Worm (Caenorhabditis elegans): Measurements from ENCODE around the gene sir-2.2.

Gene sir-2.2

DNA sequence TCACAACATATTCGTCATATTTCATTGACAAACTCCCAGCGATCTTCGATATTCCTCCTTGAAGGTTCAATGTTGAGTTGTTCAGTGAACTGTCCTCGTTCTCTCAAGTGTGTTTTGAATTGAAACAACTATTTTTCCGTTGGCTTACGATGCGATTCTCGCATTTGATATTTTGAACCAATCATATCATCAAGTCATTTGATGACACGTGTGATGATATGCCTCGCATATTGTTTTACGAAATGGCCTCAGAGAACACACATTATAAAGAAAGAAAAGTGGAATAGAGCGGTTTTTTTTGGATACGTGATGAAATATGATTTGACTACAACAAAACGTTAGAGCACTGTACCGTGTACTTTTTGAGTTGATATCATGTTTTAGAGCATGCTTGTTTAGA is 20.6 kb downstream of the sir-2.2 start:
- TF ChIP-seq ttx-3 (tag; optimal IDR thresholded peaks at IDR 0.05), result no peak
- TF ChIP-seq ceh-45 (GFP tag; IDR thresholded peaks at IDR 0.05), result no peak
- TF ChIP-seq pqm-1 (tag; optimal IDR thresholded peaks at IDR 0.05), result no peak
- TF ChIP-seq sox-4 (tag; optimal IDR thresholded peaks at IDR 0.05), result no peak
- TF ChIP-seq syd-9 (tag; optimal IDR thresholded peaks at IDR 0.05), result no peak
- no peak for TF ChIP-seq unc-55 (GFP tag; optimal IDR thresholded peaks at IDR 0.05)
- TF ChIP-seq elt-4 (tag; optimal IDR thresholded peaks at IDR 0.05), result no peak
- no peak for TF ChIP-seq ref-2 (tag; optimal IDR thresholded peaks at IDR 0.05)
- no peak for TF ChIP-seq ceh-31 (tag; optimal IDR thresholded peaks at IDR 0.05)
- no peak for TF ChIP-seq fkh-10 (GFP tag; optimal IDR thresholded peaks at IDR 0.05)
- no peak for TF ChIP-seq T23F11.4 (GFP tag; optimal IDR thresholded peaks at IDR 0.05)
- no peak for TF ChIP-seq ahr-1 (tag; optimal IDR thresholded peaks at IDR 0.05)
- TF ChIP-seq ceh-34 (tag; optimal IDR thresholded peaks at IDR 0.05), result no peak
- TF ChIP-seq ceh-24 (tag; optimal IDR thresholded peaks at IDR 0.05), result no peak
- TF ChIP-seq ama-1 (optimal IDR thresholded peaks at IDR 0.05), result no peak
- no peak for TF ChIP-seq ceh-48 (tag; optimal IDR thresholded peaks at IDR 0.05)
- TF ChIP-seq K09A11.1 (tag; optimal IDR thresholded peaks at IDR 0.05; ENCODE audit: insufficient read depth), result no peak
- no peak for TF ChIP-seq ceh-6 (GFP tag; optimal IDR thresholded peaks at IDR 0.05)
- TF ChIP-seq ceh-14 (tag; optimal IDR thresholded peaks at IDR 0.05), result no peak
- TF ChIP-seq hlh-30 (tag; optimal IDR thresholded peaks at IDR 0.05; ENCODE audit: insufficient read depth), result no peak

DNA sequence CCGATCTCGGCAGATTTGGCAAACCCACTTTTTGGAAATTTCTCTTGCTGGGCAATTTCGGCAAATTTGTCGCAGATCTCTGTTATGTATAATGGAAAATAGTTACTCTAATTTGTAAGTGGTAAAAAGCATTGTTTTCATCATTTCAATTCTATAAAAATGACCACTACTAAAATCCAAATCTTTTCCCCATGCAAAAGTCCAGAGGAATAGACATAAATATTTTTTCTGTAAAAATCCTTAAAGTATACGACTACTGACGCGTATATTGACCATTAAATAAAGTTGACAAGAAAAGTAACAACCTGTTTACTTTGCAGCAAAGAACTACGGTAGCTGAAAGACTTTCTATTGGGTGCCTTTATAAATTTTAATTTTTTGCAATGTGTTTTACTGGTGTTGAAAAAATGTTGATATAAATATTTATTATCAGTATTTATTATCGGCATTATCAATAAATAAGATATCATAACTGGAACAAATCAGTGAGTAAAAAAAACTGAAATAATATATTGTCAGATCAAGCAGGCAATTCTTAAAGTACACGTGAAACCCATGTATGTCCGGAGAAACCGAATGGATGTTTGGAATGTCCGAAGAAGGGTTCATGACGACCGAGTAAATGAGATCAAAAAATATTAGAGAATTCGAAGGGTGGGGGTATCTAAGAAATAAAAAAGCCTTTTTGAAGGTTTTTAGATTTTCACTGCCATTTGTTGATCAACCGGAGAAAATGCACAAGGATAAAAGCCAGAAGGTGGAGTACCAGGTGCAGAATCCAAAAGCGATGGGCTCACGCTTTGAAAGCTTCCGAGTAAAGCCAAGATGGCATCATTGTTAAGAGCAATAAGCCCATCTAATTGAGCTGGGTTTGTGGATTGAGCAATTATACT is 21.6 kb downstream of the sir-2.2 start:
- TF ChIP-seq elt-2 (tag; optimal IDR thresholded peaks at IDR 0.05) (peak; percentile 12), sox-2 (GFP tag; IDR thresholded peaks at IDR 0.05) (no peak), unc-86 (tag; optimal IDR thresholded peaks at IDR 0.05) (no peak)

DNA sequence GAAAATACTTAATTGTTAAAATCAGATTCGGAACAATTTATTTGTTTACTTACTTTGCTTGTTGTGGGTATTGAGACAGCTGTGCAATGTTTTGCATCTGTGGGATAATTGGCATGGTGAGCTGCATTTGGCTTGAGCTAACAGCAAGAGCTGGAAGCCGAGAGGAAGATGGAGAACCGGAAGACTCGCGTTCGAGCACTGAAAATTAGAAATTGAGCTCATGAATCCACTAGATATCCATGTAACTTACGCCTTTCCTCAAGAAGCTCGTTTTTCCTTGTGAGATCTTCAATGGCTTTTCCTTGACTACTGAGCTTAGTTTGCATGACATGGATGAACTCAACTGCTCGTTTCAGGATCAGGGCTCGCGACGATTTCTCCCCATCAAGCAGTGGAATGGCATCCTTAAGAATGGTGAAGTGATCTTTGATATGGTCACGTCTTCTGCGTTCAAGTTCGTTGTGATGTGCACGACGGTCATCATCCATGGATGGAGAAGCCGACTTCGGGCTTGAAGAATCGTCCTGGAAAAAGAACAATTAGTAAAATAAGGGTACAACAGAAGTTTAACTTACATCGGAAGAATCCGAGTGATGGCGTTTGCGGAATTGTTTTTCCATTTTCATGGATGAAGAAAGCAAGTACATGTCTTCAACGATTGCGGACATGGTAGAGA is 22.4 kb downstream of the sir-2.2 start:
- TF ChIP-seq ceh-34 (tag; optimal IDR thresholded peaks at IDR 0.05), result no peak
- no peak for TF ChIP-seq fkh-10 (GFP tag; optimal IDR thresholded peaks at IDR 0.05)
- TF ChIP-seq ref-2 (tag; optimal IDR thresholded peaks at IDR 0.05), result no peak
- no peak for TF ChIP-seq nhr-232 (tag; optimal IDR thresholded peaks at IDR 0.05)
- no peak for TF ChIP-seq T23F11.4 (GFP tag; optimal IDR thresholded peaks at IDR 0.05)
- no peak for TF ChIP-seq odd-2 (tag; optimal IDR thresholded peaks at IDR 0.05)
- no peak for TF ChIP-seq dmd-4 (tag; optimal IDR thresholded peaks at IDR 0.05; ENCODE audit: borderline replicate concordance)
- TF ChIP-seq tbx-7 (tag; optimal IDR thresholded peaks at IDR 0.05), result no peak
- TF ChIP-seq hlh-8 (tag; optimal IDR thresholded peaks at IDR 0.05), result no peak
- no peak for TF ChIP-seq che-1 (tag; optimal IDR thresholded peaks at IDR 0.05)
- TF ChIP-seq hlh-30 (tag; optimal IDR thresholded peaks at IDR 0.05; ENCODE audit: insufficient read depth), result no peak

DNA sequence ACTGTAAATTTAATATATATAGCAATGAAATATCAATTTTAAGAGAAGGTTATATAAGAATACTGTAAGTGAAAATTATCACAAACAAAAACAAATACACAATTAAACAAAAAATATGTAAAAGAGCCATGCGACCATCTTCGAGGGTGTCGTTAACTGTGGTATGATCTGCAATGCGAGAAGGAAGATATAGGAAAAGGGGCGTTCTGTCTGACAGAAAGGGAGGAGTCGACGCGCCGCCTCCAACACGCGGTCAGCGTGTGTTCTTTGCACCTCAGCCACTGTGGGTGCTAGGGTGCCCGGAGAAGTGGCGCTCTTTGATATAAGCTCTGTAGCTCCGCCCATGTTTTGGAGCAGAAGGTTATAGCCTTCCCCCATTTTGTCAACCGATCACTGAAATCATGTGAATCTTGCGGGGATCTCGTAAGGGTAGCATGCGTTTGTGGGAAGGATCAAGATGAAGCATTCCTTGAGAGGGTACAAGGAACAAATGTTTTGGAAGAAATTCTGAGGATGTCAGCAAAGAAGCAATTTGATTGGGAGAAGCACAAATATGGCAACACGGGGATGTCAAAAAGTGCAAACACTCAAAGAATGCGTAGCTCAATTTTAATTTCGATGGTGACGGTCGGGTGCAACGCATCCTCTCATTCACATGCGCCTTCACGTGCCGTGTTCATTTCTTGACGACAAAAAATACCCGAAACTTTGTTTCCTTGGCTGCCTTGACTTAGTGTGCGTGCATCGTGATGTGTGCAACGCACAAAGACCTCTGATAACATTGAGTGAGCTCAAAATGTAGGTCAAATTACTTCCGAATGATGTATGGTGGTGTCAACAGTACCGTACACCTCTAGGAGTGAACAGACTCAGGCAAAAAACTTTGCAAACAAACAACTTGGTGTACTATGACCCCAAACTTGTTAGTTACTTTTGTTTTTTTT is 23.2 kb downstream of the sir-2.2 start, which contains the start of gene mxl-3:
Gene mxl-3 (minus strand): TSS at position 1 of the 944 bp plus-strand sequence.
- TF ChIP-seq ceh-30 (tag; optimal IDR thresholded peaks at IDR 0.05) (no peak), C08G9.2 (tag; optimal IDR thresholded peaks at IDR 0.05) (peak; percentile 2), ceh-18 (tag; optimal IDR thresholded peaks at IDR 0.05) (peak; percentile 11)
